Worm (Caenorhabditis elegans) whole organism, mixed stage, embryonic: Measurements from ENCODE around the gene zip-12.

Experiments
- M03D4.4 ChIP-seq: sonication (generic microtip); optimal IDR thresholded peaks from 2 replicates; lab custom pipeline; 2017; ENCODE audit warnings: mild to moderate bottlenecking, missing genetic modification characterization, missing compliant biosample characterization
- bed-3 ChIP-seq: fragments of 200-800 bp; sonication (Bioruptor generic); optimal IDR thresholded peaks from 3 replicates; lab custom pipeline; 2018; ENCODE audit warnings: mild to moderate bottlenecking, missing genetic modification characterization, moderate library complexity, missing compliant biosample characterization
- blmp-1 ChIP-seq: fragments of 150-350 bp; optimal IDR thresholded peaks from 2 replicates; lab custom pipeline; 2014; ENCODE audit warnings: missing biosample characterization, missing genetic modification characterization
- ceh-39 ChIP-seq: fragments of 150-350 bp; optimal IDR thresholded peaks from 2 replicates; lab custom pipeline; 2014; ENCODE audit warnings: missing biosample characterization, missing genetic modification characterization
- ceh-43 ChIP-seq: fragments of 200-800 bp; sonication (Bioruptor generic); optimal IDR thresholded peaks from 2 replicates; lab custom pipeline; 2018; ENCODE audit warnings: mild to moderate bottlenecking, missing genetic modification characterization, moderate library complexity, missing compliant biosample characterization
- ceh-83 ChIP-seq: fragments of 200-800 bp; sonication (Bioruptor generic); optimal IDR thresholded peaks from 2 replicates; lab custom pipeline; 2018; ENCODE audit warnings: mild to moderate bottlenecking, missing genetic modification characterization, missing compliant biosample characterization
- cnd-1 ChIP-seq: fragments of 200-800 bp; sonication (Bioruptor generic); optimal IDR thresholded peaks from 2 replicates; lab custom pipeline; 2018; ENCODE audit warnings: mild to moderate bottlenecking, missing genetic modification characterization, missing compliant biosample characterization
- drap-1 ChIP-seq: fragments of 200-800 bp; sonication (Bioruptor generic); optimal IDR thresholded peaks from 3 replicates; lab custom pipeline; 2018; ENCODE audit warnings: mild to moderate bottlenecking, missing genetic modification characterization, missing compliant biosample characterization
- elt-3 ChIP-seq: fragments of 150-350 bp; optimal IDR thresholded peaks from 2 replicates; lab custom pipeline; 2014; ENCODE audit warnings: missing biosample characterization, missing genetic modification characterization
- flh-1 ChIP-seq: fragments of 200-800 bp; sonication (Bioruptor generic); optimal IDR thresholded peaks from 2 replicates; lab custom pipeline; 2018; ENCODE audit warnings: mild to moderate bottlenecking, missing genetic modification characterization, moderate library complexity, missing compliant biosample characterization
- ham-2 ChIP-seq: fragments of 200-800 bp; sonication (Bioruptor generic); optimal IDR thresholded peaks from 2 replicates; lab custom pipeline; 2018; ENCODE audit warnings: mild to moderate bottlenecking, missing genetic modification characterization, missing compliant biosample characterization
- hlh-1 ChIP-seq: fragments of 150-350 bp; optimal IDR thresholded peaks from 2 replicates; lab custom pipeline; 2014; ENCODE audit warnings: missing biosample characterization, missing genetic modification reagents, missing genetic modification characterization
- lin-13 ChIP-seq: fragments of 150-350 bp; optimal IDR thresholded peaks from 2 replicates; lab custom pipeline; 2014; ENCODE audit warnings: missing biosample characterization, missing genetic modification characterization
- lin-32 ChIP-seq: fragments of 200-800 bp; sonication (Bioruptor generic); optimal IDR thresholded peaks from 2 replicates; lab custom pipeline; 2018; ENCODE audit warnings: mild to moderate bottlenecking, missing genetic modification characterization, missing compliant biosample characterization
- lsy-2 ChIP-seq: fragments of 150-350 bp; optimal IDR thresholded peaks from 2 replicates; lab custom pipeline; 2014; ENCODE audit warnings: missing biosample characterization, missing genetic modification characterization
- mab-5 ChIP-seq: fragments of 150-350 bp; optimal IDR thresholded peaks from 2 replicates; lab custom pipeline; 2014; ENCODE audit warnings: missing biosample characterization, missing genetic modification characterization
- mep-1 ChIP-seq: fragments of 150-350 bp; optimal IDR thresholded peaks from 2 replicates; lab custom pipeline; 2017; ENCODE audit warnings: missing biosample characterization, missing genetic modification reagents, missing genetic modification characterization, inconsistent platforms
- nhr-2 ChIP-seq: fragments of 150-350 bp; optimal IDR thresholded peaks from 2 replicates; lab custom pipeline; 2014; ENCODE audit warnings: missing biosample characterization, missing genetic modification characterization
- nhr-237 ChIP-seq: fragments of 150-350 bp; optimal IDR thresholded peaks from 2 replicates; lab custom pipeline; 2014; ENCODE audit warnings: missing biosample characterization, missing genetic modification characterization
- nhr-28 ChIP-seq: fragments of 150-350 bp; optimal IDR thresholded peaks from 2 replicates; lab custom pipeline; 2014; ENCODE audit warnings: missing biosample characterization, missing genetic modification characterization
- sem-2 ChIP-seq: fragments of 200-800 bp; sonication (Bioruptor generic); optimal IDR thresholded peaks from 2 replicates; lab custom pipeline; 2018; ENCODE audit warnings: mild to moderate bottlenecking, missing genetic modification characterization, missing compliant biosample characterization
- sptf-1 ChIP-seq: sonication (generic microtip); optimal IDR thresholded peaks from 2 replicates; lab custom pipeline; 2017; ENCODE audit warnings: mild to moderate bottlenecking, missing genetic modification characterization, moderate library complexity, missing compliant biosample characterization
- tbx-8 ChIP-seq: fragments of 200-800 bp; sonication (Bioruptor generic); optimal IDR thresholded peaks from 2 replicates; lab custom pipeline; 2018; ENCODE audit warnings: mild to moderate bottlenecking, missing genetic modification characterization, moderate library complexity, missing compliant biosample characterization
- unc-120 ChIP-seq: sonication (generic microtip); optimal IDR thresholded peaks from 2 replicates; lab custom pipeline; 2017; ENCODE audit warnings: missing genetic modification characterization, missing compliant biosample characterization; ENCODE audit not compliant: poor library complexity, severe bottlenecking
- unc-39 ChIP-seq: fragments of 150-350 bp; optimal IDR thresholded peaks from 2 replicates; lab custom pipeline; 2014; ENCODE audit warnings: missing biosample characterization, missing genetic modification characterization
- unc-62 ChIP-seq: fragments of 150-350 bp; optimal IDR thresholded peaks from 2 replicates; lab custom pipeline; 2014; ENCODE audit warnings: missing biosample characterization, missing genetic modification reagents, missing genetic modification characterization
- ztf-11 ChIP-seq: fragments of 150-350 bp; optimal IDR thresholded peaks from 2 replicates; lab custom pipeline; 2014; ENCODE audit warnings: missing biosample characterization, missing genetic modification characterization

zip-12 gene

ce11 chrIII:12372080-12373065, 44.7 kb downstream of the zip-12 start:
- TF ChIP-seq ceh-83 (GFP tag; lab: Kevin White, UChicago) (no peak), bed-3 (GFP tag; lab: Kevin White, UChicago) (no peak), drap-1 (no peak), ceh-39 (no peak), unc-39 (tag; lab: Kevin White, UChicago) (no peak), mep-1 (tag; lab: Kevin White, UChicago) (no peak)

ce11 chrIII:12373306-12373705, 45.6 kb downstream of the zip-12 start:
- TF ChIP-seq cnd-1 (tag; lab: Kevin White, UChicago) (no peak), mab-5 (tag; lab: Kevin White, UChicago) (no peak), drap-1 (no peak), ztf-11 (tag; lab: Kevin White, UChicago) (no peak), hlh-1 (no peak)

- TF ChIP-seq M03D4.4 (no peak), ztf-11 (tag; lab: Kevin White, UChicago) (no peak), hlh-1 (no peak), flh-1 (GFP tag; lab: Kevin White, UChicago) (no peak), bed-3 (GFP tag; lab: Kevin White, UChicago) (no peak), drap-1 (no peak), nhr-28 (tag; lab: Kevin White, UChicago) (no peak), lin-13 (tag; lab: Kevin White, UChicago) (no peak), ceh-83 (GFP tag; lab: Kevin White, UChicago) (no peak), ham-2 (GFP tag; lab: Kevin White, UChicago) (no peak), elt-3 (tag; lab: Kevin White, UChicago) (no peak), sptf-1 (tag; lab: Kevin White, UChicago) (no peak), tbx-8 (GFP tag; lab: Kevin White, UChicago) (no peak), ceh-43 (GFP tag; lab: Kevin White, UChicago) (no peak), blmp-1 (tag; lab: Kevin White, UChicago) (no peak), unc-120 (tag; lab: Kevin White, UChicago) (no peak), mab-5 (tag; lab: Kevin White, UChicago) (no peak)
Observed at ce11 chrIII:12373807-12374266, 46.1 kb downstream of the zip-12 start, which contains the start of gene glrx-5. glrx-5 (minus strand) TSS chrIII:12373857.

ce11 chrIII:12375614-12376013, 47.9 kb downstream of the zip-12 start:
- TF ChIP-seq hlh-1 (no peak), drap-1 (no peak), bed-3 (GFP tag; lab: Kevin White, UChicago) (no peak), ztf-11 (tag; lab: Kevin White, UChicago) (no peak), cnd-1 (tag; lab: Kevin White, UChicago) (no peak), tbx-8 (GFP tag; lab: Kevin White, UChicago) (no peak), lin-32 (GFP tag; lab: Kevin White, UChicago) (no peak), unc-62 (GFP tag; lab: Kevin White, UChicago) (no peak), nhr-2 (tag; lab: Kevin White, UChicago) (no peak), nhr-28 (tag; lab: Kevin White, UChicago) (no peak), unc-120 (tag; lab: Kevin White, UChicago) (no peak)
- TF ChIP-seq, all 35 proteins: peak for 0

ce11 chrIII:12377198-12377662, 49.5 kb downstream of the zip-12 start, which contains the start of gene pph-4.2:
pph-4.2 (minus strand) TSS chrIII:12377248.
- peak; percentile 29 for TF ChIP-seq lsy-2 (tag; lab: Kevin White, UChicago)
- TF ChIP-seq sem-2 = no peak
- TF ChIP-seq ceh-83 (GFP tag; lab: Kevin White, UChicago) = no peak
- peak; percentile 38 for TF ChIP-seq nhr-237 (tag; lab: Kevin White, UChicago)
- no peak for TF ChIP-seq elt-3 (tag; lab: Kevin White, UChicago)
- TF ChIP-seq ztf-11 (tag; lab: Kevin White, UChicago) = no peak
- no peak for TF ChIP-seq blmp-1 (tag; lab: Kevin White, UChicago)
